Worm (Caenorhabditis elegans) whole organism, young adult: ENCODE measurements around the gene hmp-1.

Experiments
- D2030.7 ChIP-seq: fragments of 200-800 bp; sonication (Bioruptor generic); IDR thresholded peaks from 2 replicates; pipeline ENCODE4 v1.3.6; 2022; ENCODE audit warnings: missing genetic modification reagents, missing genetic modification characterization, missing compliant biosample characterization
- F10E7.11 ChIP-seq: sonication (generic microtip); optimal IDR thresholded peaks from 2 replicates; lab custom pipeline; 2017; ENCODE audit warnings: mild to moderate bottlenecking, missing genetic modification characterization, moderate library complexity, missing compliant biosample characterization
- F55B11.4 ChIP-seq: sonication (generic microtip); optimal IDR thresholded peaks from 2 replicates; lab custom pipeline; 2016; ENCODE audit warnings: missing compliant biosample characterization, missing genetic modification characterization, borderline replicate concordance; ENCODE audit not compliant: insufficient read depth
- K11D2.4 ChIP-seq: fragments of 200-800 bp; sonication (Bioruptor generic); IDR thresholded peaks from 2 replicates; pipeline ENCODE4 v1.3.6; 2022; ENCODE audit warnings: missing genetic modification reagents, missing genetic modification characterization, missing compliant biosample characterization
- Y79H2A.3 ChIP-seq: fragments of 200-800 bp; sonication (Bioruptor generic); conservative IDR thresholded peaks from 2 replicates; pipeline ENCODE4 v1.3.6; 2022; ENCODE audit warnings: missing genetic modification reagents, missing genetic modification characterization, missing compliant biosample characterization
- chd-7 ChIP-seq: sonication (generic microtip); optimal IDR thresholded peaks from 2 replicates; lab custom pipeline; 2016; ENCODE audit warnings: mild to moderate bottlenecking, missing genetic modification characterization, moderate library complexity, missing compliant biosample characterization
- him-1 ChIP-seq: sonication (generic microtip); optimal IDR thresholded peaks from 2 replicates; lab custom pipeline; 2016; ENCODE audit warnings: missing genotype, missing genetic modification reagents, missing genetic modification characterization, missing compliant biosample characterization
- lsl-1 ChIP-seq: fragments of 200-800 bp; sonication (Bioruptor generic); optimal IDR thresholded peaks from 2 replicates; lab custom pipeline; 2018; ENCODE audit warnings: mild to moderate bottlenecking, missing genetic modification characterization, moderate library complexity, missing compliant biosample characterization
- nhr-27 ChIP-seq: fragments of 200-800 bp; sonication (Bioruptor generic); optimal IDR thresholded peaks from 2 replicates; lab custom pipeline; 2018; ENCODE audit warnings: mild to moderate bottlenecking, missing genetic modification characterization, moderate library complexity, missing compliant biosample characterization
- rpc-1 ChIP-seq, 2 experiments: fragments of 150-350 bp in 1 of 2; sonication (generic microtip) in 1 of 2; optimal IDR thresholded peaks; 2 replicates each; lab custom pipeline; 2014 to 2018; ENCODE audit warnings: missing biosample characterization in 1 of 2, missing genetic modification characterization in 1 of 2, missing genetic modification reagents in 1 of 2, missing genotype in 1 of 2
- snpc-4 ChIP-seq, 5 experiments: fragments of 150-350 bp in 1 of 5; sonication (generic microtip) in 4 of 5; optimal IDR thresholded peaks; 2 replicates each; lab custom pipeline; 2014 to 2018; ENCODE audit warnings: missing genetic modification characterization in 5 of 5, missing biosample characterization in 3 of 5, antibody characterized with exemption in 2 of 5, mild to moderate bottlenecking in 2 of 5, missing compliant biosample characterization in 2 of 5, missing genotype in 2 of 5, moderate library complexity in 2 of 5, missing genetic modification reagents in 1 of 5
- unc-130 ChIP-seq: sonication (generic microtip); optimal IDR thresholded peaks from 2 replicates; lab custom pipeline; 2016; ENCODE audit warnings: missing genetic modification reagents, missing genetic modification characterization, missing compliant biosample characterization

- TF ChIP-seq lsl-1 (GFP tag; lab: Kevin White, UChicago), result no peak
- TF ChIP-seq chd-7 (tag; lab: Kevin White, UChicago), result no peak
- no peak for TF ChIP-seq K11D2.4 (GFP tag; lab: Robert Waterston, UW)
- TF ChIP-seq nhr-27 (tag; lab: Kevin White, UChicago), result no peak
- no peak for TF ChIP-seq snpc-4 (GFP tag; optimal IDR thresholded peaks at IDR 0.05; lab: Kevin White, UChicago)
- TF ChIP-seq snpc-4 (tag; optimal IDR thresholded peaks at IDR 0.05; lab: Kevin White, UChicago), result no peak
- TF ChIP-seq unc-130 (GFP tag; lab: Kevin White, UChicago), result no peak
- TF ChIP-seq rpc-1 (optimal IDR thresholded peaks at IDR 0.05; lab: Kevin White, UChicago), result no peak
- no peak for TF ChIP-seq rpc-1 (tag; optimal IDR thresholded peaks at IDR 0.05; lab: Kevin White, UChicago)
- no peak for TF ChIP-seq D2030.7 (GFP tag; lab: Robert Waterston, UW)
- TF ChIP-seq F55B11.4 (tag; lab: Kevin White, UChicago), result no peak
- TF ChIP-seq Y79H2A.3, result no peak
- TF ChIP-seq F10E7.11 (tag; lab: Kevin White, UChicago), result no peak
- no peak for TF ChIP-seq him-1 (tag; lab: Kevin White, UChicago)
These were observed 39.4 kb downstream of the hmp-1 start for ce11 chrV:11885087-11885486.
